Worm (Caenorhabditis elegans) whole organism, young adult: ENCODE measurements around the gene gei-15.

Experiments used
- B0019.2 ChIP-seq: fragments of 200-800 bp; sonication (Bioruptor generic); conservative IDR thresholded peaks from 2 replicates; pipeline ENCODE4 v1.3.6; 2022; ENCODE audit warnings: missing genetic modification reagents, missing genetic modification characterization, missing compliant biosample characterization
- B0336.3 ChIP-seq: fragments of 200-800 bp; sonication (Bioruptor generic); IDR thresholded peaks from 2 replicates; pipeline ENCODE4 v1.3.6; 2022; ENCODE audit warnings: missing genetic modification characterization, missing compliant biosample characterization
- C06A6.2 ChIP-seq: fragments of 200-800 bp; sonication (Bioruptor generic); conservative IDR thresholded peaks from 2 replicates; pipeline ENCODE4 v1.3.6; 2022; ENCODE audit warnings: missing genetic modification characterization, missing compliant biosample characterization
- F23B12.7 ChIP-seq: sonication (generic microtip); optimal IDR thresholded peaks from 2 replicates; lab custom pipeline; 2017; ENCODE audit warnings: missing genetic modification characterization, mild to moderate bottlenecking, missing compliant biosample characterization, antibody characterized with exemption, moderate library complexity; ENCODE audit not compliant: insufficient read depth
- F49E8.2 ChIP-seq: sonication (generic microtip); optimal IDR thresholded peaks from 3 replicates; lab custom pipeline; 2017; ENCODE audit warnings: missing genetic modification characterization, mild to moderate bottlenecking, missing compliant biosample characterization, antibody characterized with exemption, moderate library complexity; ENCODE audit not compliant: insufficient read depth
- F52B5.7 ChIP-seq: sonication (generic microtip); optimal IDR thresholded peaks from 2 replicates; lab custom pipeline; 2016; ENCODE audit warnings: mild to moderate bottlenecking, missing genetic modification characterization, missing compliant biosample characterization
- F57C9.4 ChIP-seq: sonication (generic microtip); optimal IDR thresholded peaks from 2 replicates; lab custom pipeline; 2017; ENCODE audit warnings: mild to moderate bottlenecking, missing genetic modification characterization, missing compliant biosample characterization
- Y53F4B.3 ChIP-seq: fragments of 200-800 bp; sonication (Bioruptor generic); IDR thresholded peaks from 2 replicates; pipeline ENCODE4 v1.3.6; 2022; ENCODE audit warnings: missing genetic modification reagents, missing genetic modification characterization, missing compliant biosample characterization
- Y53G8AR.9 ChIP-seq: fragments of 200-800 bp; sonication (Bioruptor generic); conservative IDR thresholded peaks from 2 replicates; pipeline ENCODE4 v1.3.6; 2022; ENCODE audit warnings: missing genetic modification reagents, missing genetic modification characterization, missing compliant biosample characterization
- ZK185.1 ChIP-seq: sonication (generic microtip); optimal IDR thresholded peaks from 2 replicates; lab custom pipeline; 2016; ENCODE audit warnings: mild to moderate bottlenecking, missing genetic modification characterization, missing compliant biosample characterization; ENCODE audit not compliant: poor library complexity, severe bottlenecking
- atf-7 ChIP-seq: sonication (generic microtip); optimal IDR thresholded peaks from 2 replicates; lab custom pipeline; 2017; ENCODE audit warnings: mild to moderate bottlenecking, missing genetic modification characterization, missing compliant biosample characterization
- athp-1 ChIP-seq: sonication (generic microtip); optimal IDR thresholded peaks from 2 replicates; lab custom pipeline; 2017; ENCODE audit warnings: mild to moderate bottlenecking, missing genetic modification characterization, missing compliant biosample characterization
- attf-5 ChIP-seq: fragments of 200-800 bp; sonication (Bioruptor generic); optimal IDR thresholded peaks from 2 replicates; lab custom pipeline; 2018; ENCODE audit warnings: mild to moderate bottlenecking, missing genetic modification characterization, missing compliant biosample characterization
- cebp-1 ChIP-seq, 2 experiments: fragments of 200-800 bp in 1 of 2; sonication (Bioruptor generic) in 1 of 2; sonication (generic microtip) in 1 of 2; IDR thresholded peaks in 1 of 2; optimal IDR thresholded peaks in 1 of 2; 2 replicates each; pipeline versions ENCODE4 v1.3.6 to Lab custom; 2017 to 2022; ENCODE audit warnings: missing compliant biosample characterization in 2 of 2, missing genetic modification characterization in 2 of 2, mild to moderate bottlenecking in 1 of 2, missing genetic modification reagents in 1 of 2, moderate library complexity in 1 of 2
- ceh-91 ChIP-seq: fragments of 200-800 bp; sonication (Bioruptor generic); IDR thresholded peaks from 2 replicates; pipeline ENCODE4 v1.3.6; 2022; ENCODE audit warnings: missing genetic modification reagents, missing genetic modification characterization, missing compliant biosample characterization
- chd-7 ChIP-seq: sonication (generic microtip); optimal IDR thresholded peaks from 2 replicates; lab custom pipeline; 2016; ENCODE audit warnings: mild to moderate bottlenecking, missing genetic modification characterization, moderate library complexity, missing compliant biosample characterization
- dox-1 ChIP-seq: fragments of 200-800 bp; sonication (Bioruptor generic); IDR thresholded peaks from 2 replicates; pipeline ENCODE4 v1.3.6; 2022; ENCODE audit warnings: missing genetic modification reagents, missing genetic modification characterization, missing compliant biosample characterization
- efl-1 ChIP-seq: fragments of 150-350 bp; optimal IDR thresholded peaks from 2 replicates; lab custom pipeline; 2014; ENCODE audit warnings: missing biosample characterization, missing genetic modification reagents, missing genetic modification characterization
- egl-18 ChIP-seq: fragments of 200-800 bp; sonication (Bioruptor generic); IDR thresholded peaks from 2 replicates; pipeline ENCODE4 v1.3.6; 2022; ENCODE audit warnings: missing genetic modification reagents, missing genetic modification characterization, missing compliant biosample characterization
- ets-4 ChIP-seq: fragments of 200-800 bp; sonication (Bioruptor generic); optimal IDR thresholded peaks from 2 replicates; lab custom pipeline; 2018; ENCODE audit warnings: mild to moderate bottlenecking, missing genetic modification characterization, missing compliant biosample characterization
- him-1 ChIP-seq: sonication (generic microtip); optimal IDR thresholded peaks from 2 replicates; lab custom pipeline; 2016; ENCODE audit warnings: missing genotype, missing genetic modification reagents, missing genetic modification characterization, missing compliant biosample characterization
- hlh-26 ChIP-seq: fragments of 200-800 bp; sonication (Bioruptor generic); conservative IDR thresholded peaks from 2 replicates; pipeline ENCODE4 v1.3.6; 2022; ENCODE audit warnings: missing genetic modification reagents, missing genetic modification characterization, missing compliant biosample characterization
- hmg-1.2 ChIP-seq: fragments of 200-800 bp; sonication (Bioruptor generic); IDR thresholded peaks from 2 replicates; pipeline ENCODE4 v1.3.6; 2022; ENCODE audit warnings: missing genetic modification reagents, missing genetic modification characterization, missing compliant biosample characterization
- hrde-1 ChIP-seq: sonication (generic microtip); optimal IDR thresholded peaks from 2 replicates; lab custom pipeline; 2016; ENCODE audit warnings: missing genetic modification characterization, mild to moderate bottlenecking, missing compliant biosample characterization, moderate library complexity, missing genotype, missing genetic modification reagents, borderline replicate concordance
- lag-1 ChIP-seq: fragments of 200-800 bp; sonication (Bioruptor generic); IDR thresholded peaks from 2 replicates; pipeline ENCODE4 v1.3.6; 2022; ENCODE audit warnings: missing genetic modification reagents, missing genetic modification characterization, missing compliant biosample characterization
- let-526 ChIP-seq: fragments of 200-800 bp; sonication (Bioruptor generic); IDR thresholded peaks from 2 replicates; pipeline ENCODE4 v1.3.6; 2022; ENCODE audit warnings: missing genetic modification reagents, missing genetic modification characterization, missing compliant biosample characterization
- let-607 ChIP-seq, 2 experiments: fragments of 200-800 bp in 1 of 2; sonication (Bioruptor generic) in 1 of 2; sonication (generic microtip) in 1 of 2; optimal IDR thresholded peaks; 2 replicates each; lab custom pipeline; 2016 to 2018; ENCODE audit warnings: mild to moderate bottlenecking in 2 of 2, missing compliant biosample characterization in 2 of 2, missing genetic modification characterization in 2 of 2, moderate library complexity in 2 of 2, missing genotype in 1 of 2
- lin-40 ChIP-seq: sonication (generic microtip); optimal IDR thresholded peaks from 2 replicates; lab custom pipeline; 2016; ENCODE audit warnings: missing genetic modification characterization, mild to moderate bottlenecking, missing compliant biosample characterization, missing genotype, missing genetic modification reagents
- lir-1 ChIP-seq: fragments of 200-800 bp; sonication (Bioruptor generic); conservative IDR thresholded peaks from 2 replicates; pipeline ENCODE4 v1.3.6; 2022; ENCODE audit warnings: missing genetic modification reagents, missing genetic modification characterization, missing compliant biosample characterization
- madf-3 ChIP-seq: fragments of 200-800 bp; sonication (Bioruptor generic); IDR thresholded peaks from 2 replicates; pipeline ENCODE4 v1.3.6; 2022; ENCODE audit warnings: missing genetic modification reagents, missing genetic modification characterization, missing compliant biosample characterization
- madf-8 ChIP-seq: fragments of 200-800 bp; sonication (Bioruptor generic); conservative IDR thresholded peaks from 2 replicates; pipeline ENCODE4 v1.3.6; 2022; ENCODE audit warnings: missing genetic modification reagents, missing genetic modification characterization, missing compliant biosample characterization
- mcd-1 ChIP-seq: fragments of 200-800 bp; sonication (Bioruptor generic); IDR thresholded peaks from 2 replicates; pipeline ENCODE4 v1.3.6; 2022; ENCODE audit warnings: missing genetic modification reagents, missing genetic modification characterization, missing compliant biosample characterization
- nhr-179 ChIP-seq: sonication (generic microtip); optimal IDR thresholded peaks from 2 replicates; lab custom pipeline; 2016; ENCODE audit warnings: mild to moderate bottlenecking, missing genetic modification characterization, missing compliant biosample characterization
- nhr-80 ChIP-seq: sonication (generic microtip); optimal IDR thresholded peaks from 2 replicates; lab custom pipeline; 2016; ENCODE audit warnings: missing genetic modification characterization, missing compliant biosample characterization
- snpc-3.4 ChIP-seq: sonication (generic microtip); optimal IDR thresholded peaks from 2 replicates; lab custom pipeline; 2017; ENCODE audit warnings: missing genetic modification characterization, mild to moderate bottlenecking, missing compliant biosample characterization, antibody characterized with exemption, moderate library complexity, missing genotype, missing genetic modification reagents
- snpc-4 ChIP-seq, 5 experiments: fragments of 150-350 bp in 1 of 5; sonication (generic microtip) in 4 of 5; optimal IDR thresholded peaks; 2 replicates each; lab custom pipeline; 2014 to 2018; ENCODE audit warnings: missing genetic modification characterization in 5 of 5, missing biosample characterization in 3 of 5, antibody characterized with exemption in 2 of 5, mild to moderate bottlenecking in 2 of 5, missing compliant biosample characterization in 2 of 5, missing genotype in 2 of 5, moderate library complexity in 2 of 5, missing genetic modification reagents in 1 of 5
- tbp1 ChIP-seq: fragments of 200-800 bp; sonication (Bioruptor generic); optimal IDR thresholded peaks from 2 replicates; lab custom pipeline; 2018; ENCODE audit warnings: mild to moderate bottlenecking, missing genetic modification characterization, missing compliant biosample characterization
- ztf-18 ChIP-seq: sonication (generic microtip); optimal IDR thresholded peaks from 2 replicates; lab custom pipeline; 2016; ENCODE audit warnings: missing genotype, mild to moderate bottlenecking, missing genetic modification characterization, missing compliant biosample characterization
- ztf-26 ChIP-seq: sonication (generic microtip); optimal IDR thresholded peaks from 2 replicates; lab custom pipeline; 2017; ENCODE audit warnings: missing genetic modification characterization, missing compliant biosample characterization

gei-15 gene

DNA sequence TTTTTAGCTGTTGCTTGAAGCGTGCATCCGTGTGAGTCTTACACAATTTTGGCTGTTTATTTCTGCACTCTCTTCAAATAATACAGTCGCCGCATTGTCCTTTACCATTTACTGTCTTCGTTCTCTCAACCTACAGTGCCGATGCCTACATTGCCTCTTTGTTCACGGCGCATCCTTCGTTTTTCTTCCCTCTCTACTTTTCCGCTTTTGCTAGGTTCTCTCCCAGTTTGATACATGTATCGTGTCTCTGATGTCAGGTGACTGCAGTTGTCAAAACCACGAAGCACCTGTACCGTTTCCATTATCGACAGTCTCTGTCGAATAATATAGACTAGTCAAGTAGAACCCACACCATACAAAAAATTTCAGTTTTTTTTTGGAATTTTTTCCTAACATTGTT lies 14.4 kb downstream of the gei-15 start:
- TF ChIP-seq lag-1 (GFP tag; lab: Robert Waterston, UW) (no peak), atf-7 (tag; lab: Kevin White, UChicago) (peak; percentile 11), hmg-1.2 (GFP tag; lab: Robert Waterston, UW) (peak; percentile 31; the same call in 1 of the 2 replicates), lir-1 (GFP tag; lab: Robert Waterston, UW) (peak; percentile 29; the same call in 1 of the 2 replicates), lin-40 (peak; percentile 62), let-526 (no peak), egl-18 (GFP tag; lab: Robert Waterston, UW) (no peak), mcd-1 (GFP tag; lab: Robert Waterston, UW) (peak; percentile 32; the same call in 1 of the 2 replicates), B0336.3 (GFP tag; lab: Robert Waterston, UW) (peak; percentile 42; the same call in 1 of the 2 replicates), cebp-1 (GFP tag; IDR thresholded peaks at IDR 0.05; lab: Robert Waterston, UW) (no peak), cebp-1 (tag; optimal IDR thresholded peaks at IDR 0.05; lab: Kevin White, UChicago) (peak; percentile 54), ets-4 (GFP tag; lab: Kevin White, UChicago) (peak; percentile 7), dox-1 (GFP tag; lab: Robert Waterston, UW) (peak; percentile 55), Y53F4B.3 (no peak), efl-1 (GFP tag; lab: Kevin White, UChicago) (no peak), ZK185.1 (tag; lab: Kevin White, UChicago) (peak; percentile 15), C06A6.2 (GFP tag; lab: Robert Waterston, UW) (no peak), chd-7 (tag; lab: Kevin White, UChicago) (no peak), let-607 (tag; optimal IDR thresholded peaks at IDR 0.05; lab: Kevin White, UChicago) (peak; percentile 66), ztf-18 (tag; lab: Kevin White, UChicago) (no peak), ztf-26 (tag; lab: Kevin White, UChicago) (peak; percentile 27), madf-3 (GFP tag; lab: Robert Waterston, UW) (0 out of 2 replicates have a peak, but pooled peaks have one; percentile 41), nhr-80 (tag; lab: Kevin White, UChicago) (peak; percentile 89), attf-5 (peak; percentile 49), F23B12.7 (tag; lab: Kevin White, UChicago) (peak; percentile 37)

DNA sequence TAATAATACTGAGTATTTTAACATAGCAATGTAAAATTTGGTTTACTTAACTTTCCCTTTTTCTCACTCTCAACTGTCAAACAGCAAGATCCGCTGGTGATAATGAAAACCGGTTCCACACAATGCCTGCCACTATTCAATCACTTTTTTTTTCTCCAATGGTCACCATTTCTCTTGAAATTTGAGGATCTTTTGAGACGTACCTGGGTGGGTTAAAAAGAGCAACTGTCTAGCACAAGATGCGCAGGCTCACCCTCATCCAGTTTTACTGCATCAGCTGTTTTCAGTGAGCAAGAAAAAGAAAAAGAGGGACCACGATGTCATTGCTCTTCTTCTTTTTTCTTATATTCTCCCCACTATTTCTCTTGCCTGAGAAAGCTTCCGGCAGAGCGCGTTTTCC lies 14.8 kb downstream of the gei-15 start:
- TF ChIP-seq lin-40 (no peak), nhr-179 (tag; lab: Kevin White, UChicago) (no peak), Y53G8AR.9 (GFP tag; lab: Robert Waterston, UW) (no peak), ceh-91 (GFP tag; lab: Robert Waterston, UW) (no peak), F49E8.2 (no peak), hlh-26 (GFP tag; lab: Robert Waterston, UW) (no peak), tbp1 (GFP tag; lab: Kevin White, UChicago) (no peak), mcd-1 (GFP tag; lab: Robert Waterston, UW) (no peak), athp-1 (no peak), hrde-1 (no peak), ztf-18 (tag; lab: Kevin White, UChicago) (no peak), madf-8 (no peak), B0019.2 (GFP tag; lab: Robert Waterston, UW) (no peak), ZK185.1 (tag; lab: Kevin White, UChicago) (no peak), snpc-3.4 (tag; lab: Kevin White, UChicago) (no peak), snpc-4 (GFP tag; optimal IDR thresholded peaks at IDR 0.05; lab: Kevin White, UChicago) (no peak), snpc-4 (tag; optimal IDR thresholded peaks at IDR 0.05; lab: Kevin White, UChicago) (no peak), F52B5.7 (tag; lab: Kevin White, UChicago) (no peak), him-1 (tag; lab: Kevin White, UChicago) (no peak), F57C9.4 (tag; lab: Kevin White, UChicago) (no peak)
- TF ChIP-seq, all 124 proteins: peak for 0
